Worm (Caenorhabditis elegans) whole organism, L4 larva: ENCODE data around the gene srw-38.

Source experiments
- T20F7.1 ChIP-seq: fragments of 200-800 bp; sonication (Bioruptor generic); optimal IDR thresholded peaks from 2 replicates; lab custom pipeline; 2018; ENCODE audit warnings: mild to moderate bottlenecking, missing genetic modification characterization, missing compliant biosample characterization
- ces-1 ChIP-seq: fragments of 150-350 bp; sonication (generic microtip); optimal IDR thresholded peaks from 4 replicates; lab custom pipeline; 2014; ENCODE audit warnings: missing biosample characterization, missing genetic modification reagents, missing genetic modification characterization
- dpl-1 ChIP-seq: fragments of 150-350 bp; optimal IDR thresholded peaks from 2 replicates; lab custom pipeline; 2014; ENCODE audit warnings: missing biosample characterization, missing genetic modification reagents, missing genetic modification characterization
- hlh-30 ChIP-seq: sonication (generic microtip); optimal IDR thresholded peaks from 2 replicates; lab custom pipeline; 2017; ENCODE audit warnings: antibody characterized with exemption, mild to moderate bottlenecking, missing genetic modification characterization, missing compliant biosample characterization; ENCODE audit not compliant: insufficient read depth
- lin-1 ChIP-seq: fragments of 200-800 bp; sonication (Bioruptor generic); IDR thresholded peaks from 2 replicates; pipeline ENCODE4 v1.3.6; 2022; ENCODE audit warnings: missing genetic modification reagents, missing genetic modification characterization, missing compliant biosample characterization
- pqm-1 ChIP-seq: sonication (generic microtip); optimal IDR thresholded peaks from 2 replicates; lab custom pipeline; 2017; ENCODE audit warnings: missing biosample characterization, missing genetic modification characterization
- tra-1 ChIP-seq: fragments of 200-800 bp; sonication (Bioruptor generic); IDR thresholded peaks from 2 replicates; pipeline ENCODE4 v1.3.6; 2022; ENCODE audit warnings: missing genetic modification reagents, missing genetic modification characterization, missing compliant biosample characterization
- unc-62 ChIP-seq, 3 experiments: fragments of 150-350 bp in 1 of 3; sonication (generic microtip); optimal IDR thresholded peaks in 2 of 3; peaks in 1 of 3; 1 replicate in 1 of 3; 2 replicates in 2 of 3; lab custom pipeline; 2014 to 2017; ENCODE audit warnings: missing biosample characterization in 3 of 3, missing genetic modification characterization in 3 of 3, missing genetic modification reagents in 3 of 3, missing genotype in 1 of 3

DNA sequence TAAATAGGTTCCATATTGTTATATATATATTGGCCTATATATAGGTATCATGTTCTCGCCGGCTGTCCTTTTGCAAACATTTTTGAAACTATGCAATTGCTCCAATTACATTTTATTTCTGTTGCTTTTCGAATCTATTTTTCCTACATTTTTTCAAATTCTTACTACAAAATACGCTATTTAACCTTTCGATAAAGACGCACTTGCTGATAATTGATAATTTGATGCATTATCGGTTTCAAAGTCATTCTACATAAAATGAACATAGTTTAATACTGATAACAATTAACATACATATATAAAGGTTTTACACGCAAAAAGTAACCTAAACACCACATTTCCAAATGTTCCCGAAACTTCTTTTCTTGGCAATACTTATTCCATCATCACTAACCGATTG, 47.9 kb upstream of the srw-38 start, which contains the start of gene clec-258:
- TF ChIP-seq unc-62 (GFP tag; optimal IDR thresholded peaks at IDR 0.05 in 1 of 2; lab: Kevin White, UChicago) (no peak), unc-62 (tag; optimal IDR thresholded peaks at IDR 0.05; lab: Kevin White, UChicago) (no peak), dpl-1 (GFP tag; lab: Kevin White, UChicago) (no peak), ces-1 (no peak), pqm-1 (tag; lab: Kevin White, UChicago) (peak; percentile 77), lin-1 (no peak), tra-1 (no peak), T20F7.1 (GFP tag; lab: Kevin White, UChicago) (no peak), hlh-30 (tag; lab: Kevin White, UChicago) (no peak)
